Fruit fly (Drosophila melanogaster): ENCODE measurements around the gene Mical.

The Mical gene

DNA sequence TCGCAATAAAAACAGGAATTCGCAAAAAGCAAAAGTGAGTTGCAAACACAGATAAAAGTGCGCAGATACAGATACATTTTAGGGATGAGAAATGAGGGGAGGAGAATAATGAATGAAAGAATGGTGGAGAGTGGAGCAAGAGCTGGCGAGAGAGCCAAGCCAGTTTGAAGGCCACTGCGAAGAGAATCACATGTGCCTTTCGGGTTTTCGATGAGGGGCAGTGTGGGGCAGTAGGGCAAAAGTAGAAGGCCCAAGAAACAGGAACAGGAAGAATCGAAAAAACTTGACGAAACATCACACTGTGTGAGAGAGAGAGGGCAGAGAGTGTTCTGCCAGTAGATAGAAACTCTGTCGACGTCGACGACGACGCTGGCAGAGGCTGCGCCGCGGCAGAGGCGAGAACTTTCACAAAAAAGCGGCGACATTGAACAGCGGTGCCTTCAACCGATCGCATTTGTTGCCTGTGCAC is 41.5 kb upstream of the Mical start:
- peak; percentile 70 for TF ChIP-seq fru (GFP tag; optimal IDR thresholded peaks at IDR 0.05)
- TF ChIP-seq sv (GFP tag; optimal IDR thresholded peaks at IDR 0.05) = no peak
- no peak for TF ChIP-seq sage (GFP tag; optimal IDR thresholded peaks at IDR 0.05)
- no peak for TF ChIP-seq h (GFP tag; optimal IDR thresholded peaks at IDR 0.05)
- TF ChIP-seq Hr78 (GFP tag; optimal IDR thresholded peaks at IDR 0.05) = no peak
- TF ChIP-seq Sp1 (GFP tag; optimal IDR thresholded peaks at IDR 0.05) = no peak
- no peak for TF ChIP-seq brk (GFP tag; optimal IDR thresholded peaks at IDR 0.05)
- TF ChIP-seq HLH106 (tag; optimal IDR thresholded peaks at IDR 0.05) = no peak
- no peak for TF ChIP-seq Jra (GFP tag; optimal IDR thresholded peaks at IDR 0.05)
- no peak for TF ChIP-seq jim (GFP tag; optimal IDR thresholded peaks at IDR 0.05)
- TF ChIP-seq woc (GFP tag; optimal IDR thresholded peaks at IDR 0.05) = no peak
- no peak for TF ChIP-seq Vsx2 (GFP tag; optimal IDR thresholded peaks at IDR 0.05; ENCODE audit: partially characterized antibody)
- TF ChIP-seq N (GFP tag; optimal IDR thresholded peaks at IDR 0.05) = no peak
- TF ChIP-seq usp (GFP tag; optimal IDR thresholded peaks at IDR 0.05) = no peak
- TF ChIP-seq Mio (GFP tag; optimal IDR thresholded peaks at IDR 0.05) = no peak
- peak; percentile 50 to 71 for TF ChIP-seq dl (GFP tag; optimal IDR thresholded peaks at IDR 0.05; ENCODE audit: insufficient read depth in 1 of 2, partially characterized antibody in 2 of 2)
- TF ChIP-seq CG32264 (GFP tag; optimal IDR thresholded peaks at IDR 0.05) = no peak
- TF ChIP-seq psq (GFP tag; optimal IDR thresholded peaks at IDR 0.05) = peak; percentile 97
- no peak for TF ChIP-seq CG9705 (GFP tag; optimal IDR thresholded peaks at IDR 0.05)
- no peak for TF ChIP-seq GATAd (GFP tag; optimal IDR thresholded peaks at IDR 0.05)
- TF ChIP-seq OdsH (GFP tag; optimal IDR thresholded peaks at IDR 0.05) = no peak
- TF ChIP-seq foxo (GFP tag; optimal IDR thresholded peaks at IDR 0.05) = no peak
- TF ChIP-seq CrebA (GFP tag; optimal IDR thresholded peaks at IDR 0.05; ENCODE audit: borderline replicate concordance) = peak; percentile 40
- TF ChIP-seq rgr (GFP tag; optimal IDR thresholded peaks at IDR 0.05) = no peak
- peak; percentile 58 for TF ChIP-seq Hr83 (GFP tag; optimal IDR thresholded peaks at IDR 0.05; ENCODE audit: poor library complexity, severe bottlenecking)
- no peak for TF ChIP-seq Rel (GFP tag; optimal IDR thresholded peaks at IDR 0.05)
- TF ChIP-seq Rel (tag; optimal IDR thresholded peaks at IDR 0.05) = no peak
- no peak for TF ChIP-seq lola (GFP tag; optimal IDR thresholded peaks at IDR 0.05)
- TF ChIP-seq Hnf4 (GFP tag; optimal IDR thresholded peaks at IDR 0.05) = no peak
- peak; percentile 76 for TF ChIP-seq Dif (GFP tag; optimal IDR thresholded peaks at IDR 0.05; ENCODE audit: partially characterized antibody)
- TF ChIP-seq ey (GFP tag; optimal IDR thresholded peaks at IDR 0.05) = no peak
- TF ChIP-seq dsf (GFP tag; optimal IDR thresholded peaks at IDR 0.05; ENCODE audit: borderline replicate concordance) = no peak
- no peak for TF ChIP-seq pan (optimal IDR thresholded peaks at IDR 0.05)
- no peak for TF ChIP-seq tai (GFP tag; optimal IDR thresholded peaks at IDR 0.05)
- TF ChIP-seq br (GFP tag; optimal IDR thresholded peaks at IDR 0.05) = no peak
- no peak for TF ChIP-seq dmrt93B (GFP tag; optimal IDR thresholded peaks at IDR 0.05)
- TF ChIP-seq Dfd (GFP tag; optimal IDR thresholded peaks at IDR 0.05) = no peak
- no peak for TF ChIP-seq Myc (optimal IDR thresholded peaks at IDR 0.05)
- TF ChIP-seq Abd-B (GFP tag; optimal IDR thresholded peaks at IDR 0.05) = no peak

DNA sequence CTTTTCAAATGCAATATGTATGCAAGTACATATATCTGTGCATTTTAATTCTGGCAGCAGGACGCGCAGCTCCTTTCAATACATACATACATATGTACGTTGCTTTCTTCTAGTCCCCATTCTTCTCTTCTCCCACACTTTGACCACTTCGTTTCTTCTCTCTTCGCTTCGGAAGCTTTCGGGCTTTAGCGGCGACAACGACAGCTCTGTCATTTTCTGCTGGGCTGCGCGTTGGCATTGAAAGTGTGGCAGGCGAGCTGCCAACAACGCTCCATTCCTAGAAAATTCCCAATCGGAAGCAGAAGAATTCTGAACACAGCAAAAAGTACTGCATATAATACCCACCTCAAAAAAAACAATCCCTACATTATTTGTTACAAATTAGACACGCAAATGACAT is 40.4 kb upstream of the Mical start:
- TF ChIP-seq Dfd (GFP tag; optimal IDR thresholded peaks at IDR 0.05) = no peak
- peak; percentile 63 for TF ChIP-seq Vsx2 (GFP tag; optimal IDR thresholded peaks at IDR 0.05; ENCODE audit: partially characterized antibody)
- TF ChIP-seq dl (GFP tag; optimal IDR thresholded peaks at IDR 0.05; ENCODE audit: insufficient read depth in 1 of 2, partially characterized antibody in 2 of 2) = no peak
- TF ChIP-seq sv (GFP tag; optimal IDR thresholded peaks at IDR 0.05) = no peak
- no peak for TF ChIP-seq Myc (optimal IDR thresholded peaks at IDR 0.05)
- TF ChIP-seq Dif (GFP tag; optimal IDR thresholded peaks at IDR 0.05; ENCODE audit: partially characterized antibody) = peak; percentile 11
- TF ChIP-seq usp (GFP tag; optimal IDR thresholded peaks at IDR 0.05) = no peak

- TF ChIP-seq N (GFP tag; optimal IDR thresholded peaks at IDR 0.05) (peak; percentile 16), OdsH (GFP tag; optimal IDR thresholded peaks at IDR 0.05) (peak; percentile 92), HLH106 (tag; optimal IDR thresholded peaks at IDR 0.05) (peak; percentile 91), pan (optimal IDR thresholded peaks at IDR 0.05) (no peak), CG9705 (GFP tag; optimal IDR thresholded peaks at IDR 0.05) (peak; percentile 78), ey (GFP tag; optimal IDR thresholded peaks at IDR 0.05) (peak; percentile 94), Vsx2 (GFP tag; optimal IDR thresholded peaks at IDR 0.05; ENCODE audit: partially characterized antibody) (no peak), lola (GFP tag; optimal IDR thresholded peaks at IDR 0.05) (no peak), dmrt93B (GFP tag; optimal IDR thresholded peaks at IDR 0.05) (peak; percentile 78), fru (GFP tag; optimal IDR thresholded peaks at IDR 0.05) (peak; percentile 99), woc (GFP tag; optimal IDR thresholded peaks at IDR 0.05) (peak; percentile 97), Rel (GFP tag; optimal IDR thresholded peaks at IDR 0.05) (no peak), Rel (tag; optimal IDR thresholded peaks at IDR 0.05) (peak; percentile 50), Dif (GFP tag; optimal IDR thresholded peaks at IDR 0.05; ENCODE audit: partially characterized antibody) (peak; percentile 56), Myc (optimal IDR thresholded peaks at IDR 0.05) (no peak), jim (GFP tag; optimal IDR thresholded peaks at IDR 0.05) (no peak), sv (GFP tag; optimal IDR thresholded peaks at IDR 0.05) (no peak), Abd-B (GFP tag; optimal IDR thresholded peaks at IDR 0.05) (no peak), Hnf4 (GFP tag; optimal IDR thresholded peaks at IDR 0.05) (peak; percentile 84), CG32264 (GFP tag; optimal IDR thresholded peaks at IDR 0.05) (peak; percentile 74), br (GFP tag; optimal IDR thresholded peaks at IDR 0.05) (peak; percentile 93), GATAd (GFP tag; optimal IDR thresholded peaks at IDR 0.05) (no peak), Hr83 (GFP tag; optimal IDR thresholded peaks at IDR 0.05; ENCODE audit: poor library complexity, severe bottlenecking) (peak; percentile 39), sage (GFP tag; optimal IDR thresholded peaks at IDR 0.05) (peak; percentile 68), psq (GFP tag; optimal IDR thresholded peaks at IDR 0.05) (peak; percentile 84), brk (GFP tag; optimal IDR thresholded peaks at IDR 0.05) (peak; percentile 76), dsf (GFP tag; optimal IDR thresholded peaks at IDR 0.05; ENCODE audit: borderline replicate concordance) (no peak), usp (GFP tag; optimal IDR thresholded peaks at IDR 0.05) (no peak), dl (GFP tag; optimal IDR thresholded peaks at IDR 0.05; ENCODE audit: insufficient read depth in 1 of 2, partially characterized antibody in 2 of 2) (peak; percentile 8 to 29), h (GFP tag; optimal IDR thresholded peaks at IDR 0.05) (peak; percentile 93), Dfd (GFP tag; optimal IDR thresholded peaks at IDR 0.05) (no peak), CrebA (GFP tag; optimal IDR thresholded peaks at IDR 0.05; ENCODE audit: borderline replicate concordance) (no peak), Jra (GFP tag; optimal IDR thresholded peaks at IDR 0.05) (peak; percentile 57), Hr78 (GFP tag; optimal IDR thresholded peaks at IDR 0.05) (no peak), Mio (GFP tag; optimal IDR thresholded peaks at IDR 0.05) (peak; percentile 45)
Measured at dm6 chr3R:10082549-10083075, 39.9 kb upstream of the Mical start.

Measured in whole organism, wandering third instar larva.